Worm (Caenorhabditis elegans) whole organism, young adult: Measurements from ENCODE around the gene ZC196.9.

Source experiments
- T07F8.4 ChIP-seq: sonication (generic microtip); optimal IDR thresholded peaks from 2 replicates; lab custom pipeline; 2016; ENCODE audit warnings: mild to moderate bottlenecking, missing genetic modification characterization, moderate library complexity, missing compliant biosample characterization
- die-1 ChIP-seq: sonication (generic microtip); optimal IDR thresholded peaks from 2 replicates; lab custom pipeline; 2016; ENCODE audit warnings: missing genotype, mild to moderate bottlenecking, missing genetic modification characterization, missing compliant biosample characterization
- hlh-12 ChIP-seq: sonication (generic microtip); optimal IDR thresholded peaks from 2 replicates; lab custom pipeline; 2016; ENCODE audit warnings: missing genetic modification characterization, missing compliant biosample characterization
- hmg-1.2 ChIP-seq: fragments of 200-800 bp; sonication (Bioruptor generic); IDR thresholded peaks from 2 replicates; pipeline ENCODE4 v1.3.6; 2022; ENCODE audit warnings: missing genetic modification reagents, missing genetic modification characterization, missing compliant biosample characterization
- snpc-4 ChIP-seq, 5 experiments: fragments of 150-350 bp in 1 of 5; sonication (generic microtip) in 4 of 5; optimal IDR thresholded peaks; 2 replicates each; lab custom pipeline; 2014 to 2018; ENCODE audit warnings: missing genetic modification characterization in 5 of 5, missing biosample characterization in 3 of 5, antibody characterized with exemption in 2 of 5, mild to moderate bottlenecking in 2 of 5, missing compliant biosample characterization in 2 of 5, missing genotype in 2 of 5, moderate library complexity in 2 of 5, missing genetic modification reagents in 1 of 5
- unc-62 ChIP-seq: fragments of 150-350 bp; optimal IDR thresholded peaks from 2 replicates; lab custom pipeline; 2014; ENCODE audit warnings: missing biosample characterization, missing genetic modification reagents, missing genetic modification characterization

DNA sequence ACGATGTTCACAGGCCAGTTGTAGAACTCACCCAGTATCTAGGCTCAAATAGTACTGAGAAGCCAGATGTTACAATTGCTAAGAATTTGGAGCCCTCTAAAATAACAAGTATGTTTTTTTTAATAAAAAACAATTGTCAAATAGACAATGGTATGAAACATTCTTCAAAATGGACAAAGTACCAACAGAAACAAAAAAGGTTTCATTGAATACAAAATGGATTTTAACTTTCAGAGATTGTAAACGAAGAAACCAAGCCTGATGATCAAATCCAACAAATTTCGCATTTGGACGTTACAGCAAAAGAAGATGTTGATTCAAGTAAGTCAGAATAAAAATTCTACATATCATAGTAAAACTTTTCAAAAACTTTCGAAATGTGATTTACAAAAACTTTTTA is at the start of gene ZC196.9:
- no peak for TF ChIP-seq snpc-4 (GFP tag; optimal IDR thresholded peaks at IDR 0.05; lab: Kevin White, UChicago)
- TF ChIP-seq snpc-4 (tag; optimal IDR thresholded peaks at IDR 0.05; lab: Kevin White, UChicago) = no peak
- no peak for TF ChIP-seq T07F8.4 (tag; lab: Kevin White, UChicago)
- no peak for TF ChIP-seq die-1 (tag; lab: Kevin White, UChicago)
- TF ChIP-seq hmg-1.2 (GFP tag; lab: Robert Waterston, UW) = no peak
- no peak for TF ChIP-seq hlh-12 (tag; lab: Kevin White, UChicago)
- TF ChIP-seq unc-62 (GFP tag; lab: Kevin White, UChicago) = no peak
